Worm (Caenorhabditis elegans) whole organism, L4/young adult: ENCODE results near the gene F47B7.5.

Experiments
- dao-5 ChIP-seq: sonication (generic microtip); optimal IDR thresholded peaks from 2 replicates; lab custom pipeline; 2016; ENCODE audit warnings: missing genotype, missing genetic modification characterization, moderate library complexity, missing compliant biosample characterization
- him-1 ChIP-seq: sonication (generic microtip); optimal IDR thresholded peaks from 2 replicates; lab custom pipeline; 2016; ENCODE audit warnings: missing genotype, missing genetic modification reagents, missing genetic modification characterization, missing compliant biosample characterization

ce11 chrX:3743190-3743589 lies 25.4 kb downstream of the F47B7.5 start:
- TF ChIP-seq dao-5 (tag; lab: Kevin White, UChicago) (no peak), him-1 (tag; lab: Kevin White, UChicago) (no peak)
